Fruit fly (Drosophila melanogaster): ENCODE data around the gene Ogg1.

The Ogg1 gene

DNA sequence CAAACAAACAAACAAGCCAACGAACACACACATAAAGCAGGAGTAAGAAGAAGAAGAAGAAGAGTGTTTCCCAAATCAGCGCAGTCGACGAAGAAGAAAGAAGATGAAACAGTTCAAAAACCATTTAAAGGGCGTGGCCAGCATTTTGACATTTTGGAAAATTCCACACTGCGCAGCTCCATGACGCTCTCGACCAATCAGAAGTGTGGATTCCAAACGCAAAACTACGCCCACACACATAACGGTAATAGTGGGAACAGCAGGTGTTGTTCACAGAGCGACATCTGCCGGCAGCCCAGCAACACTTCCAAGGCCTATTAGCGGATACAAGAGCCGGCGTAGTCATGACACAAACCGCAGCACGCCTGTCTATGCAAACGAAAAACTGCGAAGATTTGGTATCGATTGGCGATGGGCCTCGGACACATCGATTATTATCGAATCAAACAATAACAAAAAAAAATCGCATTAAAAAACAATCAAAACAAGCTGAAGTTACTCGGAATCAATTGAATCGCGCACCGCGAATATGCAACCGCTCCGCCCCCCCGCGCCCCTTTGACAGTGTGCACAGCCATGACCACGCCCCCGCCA is 13.4 kb upstream of the Ogg1 start, which contains the start of gene Rubicon (continued):
- TF ChIP-seq insv (GFP tag; optimal IDR thresholded peaks at IDR 0.05) = peak in 1 of 2 experiments; percentile 68
- no peak for TF ChIP-seq Ssrp (tag; optimal IDR thresholded peaks at IDR 0.05)
- TF ChIP-seq CG10366 (GFP tag; IDR thresholded peaks at IDR 0.05) = no peak
- TF ChIP-seq CG9817 (tag; optimal IDR thresholded peaks at IDR 0.05) = peak; percentile 44
- peak; percentile 37 for TF ChIP-seq phol (tag; optimal IDR thresholded peaks at IDR 0.05)
- TF ChIP-seq D (optimal IDR thresholded peaks at IDR 0.05) = no peak
- no peak for TF ChIP-seq D (GFP tag; optimal IDR thresholded peaks at IDR 0.05)
- peak; percentile 64 for TF ChIP-seq CG9932 (GFP tag; IDR thresholded peaks at IDR 0.05)
- TF ChIP-seq HLH4C (GFP tag; IDR thresholded peaks at IDR 0.05; ENCODE audit: partially characterized antibody) = peak; percentile 91
- TF ChIP-seq cwo (GFP tag; optimal IDR thresholded peaks at IDR 0.05) = no peak
- no peak for TF ChIP-seq CG8359 (GFP tag; optimal IDR thresholded peaks at IDR 0.05; ENCODE audit: borderline replicate concordance)
- no peak for TF ChIP-seq CG10654 (GFP tag; optimal IDR thresholded peaks at IDR 0.05)
- no peak for TF ChIP-seq Side (GFP tag; optimal IDR thresholded peaks at IDR 0.05)
- TF ChIP-seq CG11085 (GFP tag; IDR thresholded peaks at IDR 0.05) = peak; percentile 60
- TF ChIP-seq Hr39 (optimal IDR thresholded peaks at IDR 0.05) = no peak
- TF ChIP-seq Rfx (GFP tag; IDR thresholded peaks at IDR 0.05) = peak; percentile 73
- TF ChIP-seq CG10565 (GFP tag; optimal IDR thresholded peaks at IDR 0.05) = no peak
- TF ChIP-seq E2f1 (GFP tag; IDR thresholded peaks at IDR 0.05) = peak; percentile 27; the same call in 1 of the 2 replicates
- TF ChIP-seq Hey (tag; optimal IDR thresholded peaks at IDR 0.05) = no peak
- peak; percentile 90 for TF ChIP-seq oc (tag; optimal IDR thresholded peaks at IDR 0.05)
- no peak for TF ChIP-seq shn (GFP tag; optimal IDR thresholded peaks at IDR 0.05)
- TF ChIP-seq seq (GFP tag; IDR thresholded peaks at IDR 0.05) = no peak
- TF ChIP-seq bsh (GFP tag; optimal IDR thresholded peaks at IDR 0.05) = peak; percentile 33 to 82
- TF ChIP-seq CG13894 (tag; optimal IDR thresholded peaks at IDR 0.05) = peak; percentile 84
- peak; percentile 61 for TF ChIP-seq CrebB (tag; optimal IDR thresholded peaks at IDR 0.05)
- no peak for TF ChIP-seq CG7372 (GFP tag; IDR thresholded peaks at IDR 0.05)
- no peak for TF ChIP-seq Six4 (GFP tag; optimal IDR thresholded peaks at IDR 0.05)
- peak; percentile 10 for TF ChIP-seq CG3995 (GFP tag; optimal IDR thresholded peaks at IDR 0.05)
- TF ChIP-seq en (GFP tag; optimal IDR thresholded peaks at IDR 0.05) = no peak
- peak; percentile 34 for TF ChIP-seq fu2 (GFP tag; optimal IDR thresholded peaks at IDR 0.05)
- TF ChIP-seq hbn (GFP tag; IDR thresholded peaks at IDR 0.05; ENCODE audit: partially characterized antibody) = peak; percentile 86
- peak; percentile 34 for TF ChIP-seq maf-S (GFP tag; optimal IDR thresholded peaks at IDR 0.05)
- peak; percentile 85; the same call in 2 of the 4 replicates for TF ChIP-seq chinmo (GFP tag; IDR thresholded peaks at IDR 0.05; ENCODE audit: partially characterized antibody)
- TF ChIP-seq Ada2b (GFP tag; IDR thresholded peaks at IDR 0.05) = no peak
- no peak for TF ChIP-seq Hand (GFP tag; optimal IDR thresholded peaks at IDR 0.05)
- TF ChIP-seq her (GFP tag; optimal IDR thresholded peaks at IDR 0.05) = peak; percentile 47
- TF ChIP-seq lilli (GFP tag; optimal IDR thresholded peaks at IDR 0.05) = peak; percentile 26
- no peak for TF ChIP-seq CG4730 (GFP tag; IDR thresholded peaks at IDR 0.05)
- TF ChIP-seq lbe (GFP tag; optimal IDR thresholded peaks at IDR 0.05) = no peak
- TF ChIP-seq Gsc (GFP tag; IDR thresholded peaks at IDR 0.05) = no peak
- no peak for TF ChIP-seq CG7357 (GFP tag; IDR thresholded peaks at IDR 0.05)
- TF ChIP-seq cg (GFP tag; optimal IDR thresholded peaks at IDR 0.05) = peak; percentile 51
- TF ChIP-seq zfh2 (GFP tag; optimal IDR thresholded peaks at IDR 0.05) = peak; percentile 4
- peak; percentile 44 for TF ChIP-seq CG1233 (GFP tag; optimal IDR thresholded peaks at IDR 0.05)
- TF ChIP-seq gsb (GFP tag; IDR thresholded peaks at IDR 0.05) = no peak
- no peak for TF ChIP-seq otp (GFP tag; IDR thresholded peaks at IDR 0.05)
- peak; percentile 35 to 44 for TF ChIP-seq dpn (GFP tag; optimal IDR thresholded peaks at IDR 0.05)
- TF ChIP-seq Jarid2 (GFP tag; optimal IDR thresholded peaks at IDR 0.05) = peak; percentile 49
- peak; percentile 85 for TF ChIP-seq Scr (GFP tag; IDR thresholded peaks at IDR 0.05; ENCODE audit: partially characterized antibody)
- TF ChIP-seq dan (GFP tag; IDR thresholded peaks at IDR 0.05) = no peak
- TF ChIP-seq MBD-R2 (GFP tag; IDR thresholded peaks at IDR 0.05) = peak; percentile 83
